Worm (Caenorhabditis elegans) whole organism, L4 larva: ENCODE measurements around the gene arrd-1.

Experiments
- F10B5.3 ChIP-seq: sonication (generic microtip); optimal IDR thresholded peaks from 2 replicates; lab custom pipeline; 2016; ENCODE audit warnings: mild to moderate bottlenecking, missing genetic modification characterization, missing compliant biosample characterization
- F44E2.7 ChIP-seq: fragments of 200-800 bp; sonication (Bioruptor generic); IDR thresholded peaks from 2 replicates; pipeline ENCODE4 v2.1.2; 2022; ENCODE audit warnings: missing genetic modification characterization, missing compliant biosample characterization
- R02D3.7 ChIP-seq: fragments of 150-350 bp; sonication (generic microtip); optimal IDR thresholded peaks from 3 replicates; lab custom pipeline; 2014; ENCODE audit warnings: missing biosample characterization, missing genetic modification characterization
- Y5F2A.4 ChIP-seq: fragments of 200-800 bp; sonication (Bioruptor generic); optimal IDR thresholded peaks from 2 replicates; lab custom pipeline; 2018; ENCODE audit warnings: mild to moderate bottlenecking, missing genetic modification characterization, missing compliant biosample characterization
- ZK337.2 ChIP-seq: fragments of 200-800 bp; sonication (Bioruptor generic); IDR thresholded peaks from 2 replicates; pipeline ENCODE4 v1.3.6; 2022; ENCODE audit warnings: missing genetic modification reagents, missing genetic modification characterization, missing compliant biosample characterization
- aha-1 ChIP-seq: fragments of 150-350 bp; peaks from one replicate; lab custom pipeline; 2014; ENCODE audit warnings: missing biosample characterization, missing genetic modification characterization
- arid-1 ChIP-seq: fragments of 200-800 bp; sonication (Bioruptor generic); conservative IDR thresholded peaks from 2 replicates; pipeline ENCODE4 v1.3.6; 2022; ENCODE audit warnings: missing genetic modification reagents, missing genetic modification characterization, missing compliant biosample characterization
- attf-4 ChIP-seq: sonication (generic microtip); optimal IDR thresholded peaks from 3 replicates; lab custom pipeline; 2017; ENCODE audit warnings: missing biosample characterization, missing genetic modification characterization
- ceh-28 ChIP-seq: fragments of 150-350 bp; optimal IDR thresholded peaks from 2 replicates; lab custom pipeline; 2014; ENCODE audit warnings: missing biosample characterization, missing genetic modification reagents, missing genetic modification characterization
- ceh-62 ChIP-seq: sonication (generic microtip); optimal IDR thresholded peaks from 2 replicates; lab custom pipeline; 2017; ENCODE audit warnings: missing biosample characterization, missing genetic modification characterization
- daf-16 ChIP-seq, 3 experiments: sonication (generic microtip); optimal IDR thresholded peaks; 2 replicates each; lab custom pipeline; 2016 to 2017; ENCODE audit warnings: missing genetic modification characterization in 3 of 3, missing genetic modification reagents in 3 of 3, mild to moderate bottlenecking in 2 of 3, missing compliant biosample characterization in 2 of 3, missing biosample characterization in 1 of 3, moderate library complexity in 1 of 3
- dmd-9 ChIP-seq: fragments of 200-800 bp; sonication (Bioruptor generic); IDR thresholded peaks from 2 replicates; pipeline ENCODE4 v1.3.6; 2022; ENCODE audit warnings: missing genetic modification reagents, missing genetic modification characterization, missing compliant biosample characterization
- dpl-1 ChIP-seq: fragments of 150-350 bp; optimal IDR thresholded peaks from 2 replicates; lab custom pipeline; 2014; ENCODE audit warnings: missing biosample characterization, missing genetic modification reagents, missing genetic modification characterization
- dve-1 ChIP-seq: sonication (generic microtip); optimal IDR thresholded peaks from 2 replicates; lab custom pipeline; 2017; ENCODE audit warnings: antibody characterized with exemption, mild to moderate bottlenecking, missing genetic modification characterization, missing compliant biosample characterization; ENCODE audit not compliant: insufficient read depth
- egl-27 ChIP-seq: sonication (generic microtip); optimal IDR thresholded peaks from 3 replicates; lab custom pipeline; 2017; ENCODE audit warnings: missing biosample characterization, missing genetic modification reagents, missing genetic modification characterization
- egl-43 ChIP-seq: fragments of 200-800 bp; sonication (Bioruptor generic); IDR thresholded peaks from 2 replicates; pipeline ENCODE4 v1.3.6; 2022; ENCODE audit warnings: missing genetic modification reagents, missing genetic modification characterization, missing compliant biosample characterization
- fkh-10 ChIP-seq: fragments of 150-350 bp; optimal IDR thresholded peaks from 2 replicates; lab custom pipeline; 2014; ENCODE audit warnings: missing biosample characterization, missing genetic modification reagents, missing genetic modification characterization
- fos-1 ChIP-seq: fragments of 150-350 bp; optimal IDR thresholded peaks from 2 replicates; lab custom pipeline; 2014; ENCODE audit warnings: missing biosample characterization, missing genetic modification characterization
- gei-8 ChIP-seq: fragments of 200-800 bp; sonication (Bioruptor generic); optimal IDR thresholded peaks from 2 replicates; lab custom pipeline; 2018; ENCODE audit warnings: mild to moderate bottlenecking, missing genetic modification characterization, missing compliant biosample characterization
- hlh-11 ChIP-seq: fragments of 200-800 bp; sonication (Bioruptor generic); optimal IDR thresholded peaks from 2 replicates; lab custom pipeline; 2018; ENCODE audit warnings: mild to moderate bottlenecking, missing genetic modification characterization, missing compliant biosample characterization
- hlh-30 ChIP-seq: sonication (generic microtip); optimal IDR thresholded peaks from 2 replicates; lab custom pipeline; 2017; ENCODE audit warnings: antibody characterized with exemption, mild to moderate bottlenecking, missing genetic modification characterization, missing compliant biosample characterization; ENCODE audit not compliant: insufficient read depth
- hmg-1.1 ChIP-seq: fragments of 200-800 bp; sonication (Bioruptor generic); IDR thresholded peaks from 2 replicates; pipeline ENCODE4 v1.3.6; 2022; ENCODE audit warnings: missing genetic modification reagents, missing genetic modification characterization, missing compliant biosample characterization
- jun-1 ChIP-seq: fragments of 150-350 bp; optimal IDR thresholded peaks from 2 replicates; lab custom pipeline; 2014; ENCODE audit warnings: missing biosample characterization, missing genetic modification reagents, missing genetic modification characterization
- lin-13 ChIP-seq: fragments of 150-350 bp; optimal IDR thresholded peaks from 2 replicates; lab custom pipeline; 2014; ENCODE audit warnings: missing biosample characterization, missing genetic modification reagents, missing genetic modification characterization
- lin-15B ChIP-seq: fragments of 150-350 bp; sonication (generic microtip); optimal IDR thresholded peaks from 3 replicates; lab custom pipeline; 2014; ENCODE audit warnings: missing biosample characterization, missing genetic modification characterization
- lin-38 ChIP-seq: fragments of 200-800 bp; sonication (Bioruptor generic); IDR thresholded peaks from 2 replicates; pipeline ENCODE4 v1.3.6; 2022; ENCODE audit warnings: missing genetic modification reagents, missing genetic modification characterization, missing compliant biosample characterization
- lir-3 ChIP-seq: sonication (generic microtip); optimal IDR thresholded peaks from 2 replicates; lab custom pipeline; 2016; ENCODE audit warnings: mild to moderate bottlenecking, missing genetic modification characterization, missing compliant biosample characterization
- madf-5 ChIP-seq, 2 experiments: fragments of 200-800 bp; sonication (Bioruptor generic); IDR thresholded peaks; 2 replicates each; pipeline ENCODE4 v1.3.6; 2022; ENCODE audit warnings: missing compliant biosample characterization in 2 of 2, missing genetic modification characterization in 2 of 2
- mdl-1 ChIP-seq, 2 experiments: fragments of 150-350 bp in 1 of 2; sonication (generic microtip) in 1 of 2; optimal IDR thresholded peaks; 2 replicates each; lab custom pipeline; 2014 to 2017; ENCODE audit warnings: missing biosample characterization in 2 of 2, missing genetic modification characterization in 2 of 2
- mep-1 ChIP-seq: fragments of 150-350 bp; sonication (generic microtip); optimal IDR thresholded peaks from 3 replicates; lab custom pipeline; 2014; ENCODE audit warnings: missing biosample characterization, missing genetic modification characterization
- mxl-3 ChIP-seq: fragments of 200-800 bp; sonication (Bioruptor generic); optimal IDR thresholded peaks from 2 replicates; lab custom pipeline; 2018; ENCODE audit warnings: mild to moderate bottlenecking, missing genetic modification characterization, missing compliant biosample characterization
- nhr-10 ChIP-seq: fragments of 150-350 bp; optimal IDR thresholded peaks from 2 replicates; lab custom pipeline; 2014; ENCODE audit warnings: missing biosample characterization, missing genetic modification characterization
- nhr-102 ChIP-seq: sonication (generic microtip); optimal IDR thresholded peaks from 2 replicates; lab custom pipeline; 2016; ENCODE audit warnings: mild to moderate bottlenecking, missing genetic modification characterization, moderate library complexity, missing compliant biosample characterization
- nhr-111 ChIP-seq: fragments of 200-800 bp; sonication (Bioruptor generic); optimal IDR thresholded peaks from 2 replicates; lab custom pipeline; 2018; ENCODE audit warnings: mild to moderate bottlenecking, missing genetic modification characterization, missing compliant biosample characterization
- nhr-25 ChIP-seq: sonication (generic microtip); optimal IDR thresholded peaks from 2 replicates; lab custom pipeline; 2017; ENCODE audit warnings: missing genetic modification characterization, mild to moderate bottlenecking, missing compliant biosample characterization, antibody characterized with exemption, moderate library complexity, borderline replicate concordance; ENCODE audit not compliant: insufficient read depth
- nhr-41 ChIP-seq: fragments of 200-800 bp; sonication (Bioruptor generic); IDR thresholded peaks from 2 replicates; pipeline ENCODE4 v1.3.6; 2022; ENCODE audit warnings: missing genetic modification reagents, missing genetic modification characterization, missing compliant biosample characterization
- nhr-48 ChIP-seq: sonication (generic microtip); optimal IDR thresholded peaks from 2 replicates; lab custom pipeline; 2016; ENCODE audit warnings: mild to moderate bottlenecking, missing genetic modification characterization, missing compliant biosample characterization
- nhr-77 ChIP-seq: fragments of 150-350 bp; optimal IDR thresholded peaks from 2 replicates; lab custom pipeline; 2014; ENCODE audit warnings: missing biosample characterization, missing genetic modification characterization
- pha-4 ChIP-seq, 2 experiments: fragments of 150-350 bp in 1 of 2; fragments of 200-800 bp in 1 of 2; sonication (Bioruptor generic) in 1 of 2; IDR thresholded peaks in 1 of 2; optimal IDR thresholded peaks in 1 of 2; 2 replicates each; pipeline versions ENCODE4 v1.3.6 to Lab custom; 2014 to 2022; ENCODE audit warnings: missing genetic modification characterization in 2 of 2, missing genetic modification reagents in 2 of 2, missing biosample characterization in 1 of 2, missing compliant biosample characterization in 1 of 2
- rbr-2 ChIP-seq: sonication (generic microtip); optimal IDR thresholded peaks from 2 replicates; lab custom pipeline; 2016; ENCODE audit warnings: missing genotype, missing genetic modification characterization, missing compliant biosample characterization
- sdz-12 ChIP-seq: fragments of 200-800 bp; sonication (Bioruptor generic); optimal IDR thresholded peaks from 2 replicates; lab custom pipeline; 2018; ENCODE audit warnings: mild to moderate bottlenecking, missing genetic modification characterization, missing compliant biosample characterization
- skn-1 ChIP-seq: fragments of 150-350 bp; optimal IDR thresholded peaks from 2 replicates; lab custom pipeline; 2014; ENCODE audit warnings: missing biosample characterization, missing genetic modification characterization
- snpc-1.2 ChIP-seq: fragments of 200-800 bp; sonication (Bioruptor generic); IDR thresholded peaks from 2 replicates; pipeline ENCODE4 v1.3.6; 2022; ENCODE audit warnings: missing genetic modification reagents, missing genetic modification characterization, missing compliant biosample characterization
- snpc-4 ChIP-seq: fragments of 150-350 bp; optimal IDR thresholded peaks from 2 replicates; lab custom pipeline; 2014; ENCODE audit warnings: missing biosample characterization, missing genetic modification characterization
- spr-3 ChIP-seq: fragments of 200-800 bp; sonication (Bioruptor generic); optimal IDR thresholded peaks from 2 replicates; lab custom pipeline; 2018; ENCODE audit warnings: mild to moderate bottlenecking, missing genetic modification characterization, missing compliant biosample characterization
- unc-62 ChIP-seq, 3 experiments: fragments of 150-350 bp in 1 of 3; sonication (generic microtip); optimal IDR thresholded peaks in 2 of 3; peaks in 1 of 3; 1 replicate in 1 of 3; 2 replicates in 2 of 3; lab custom pipeline; 2014 to 2017; ENCODE audit warnings: missing biosample characterization in 3 of 3, missing genetic modification characterization in 3 of 3, missing genetic modification reagents in 3 of 3, missing genotype in 1 of 3
- zag-1 ChIP-seq: fragments of 150-350 bp; optimal IDR thresholded peaks from 2 replicates; lab custom pipeline; 2014; ENCODE audit warnings: missing biosample characterization, missing genetic modification characterization
- zfp-2 ChIP-seq: sonication (generic microtip); optimal IDR thresholded peaks from 2 replicates; lab custom pipeline; 2016; ENCODE audit warnings: mild to moderate bottlenecking, missing genetic modification characterization, missing compliant biosample characterization
- zip-2 ChIP-seq: fragments of 150-350 bp; optimal IDR thresholded peaks from 2 replicates; lab custom pipeline; 2014; ENCODE audit warnings: missing biosample characterization, missing genetic modification characterization
- ztf-11 ChIP-seq: fragments of 150-350 bp; optimal IDR thresholded peaks from 2 replicates; lab custom pipeline; 2014; ENCODE audit warnings: missing biosample characterization, missing genetic modification characterization

arrd-1 gene

ce11 chrII:625926-626325, 1.4 kb upstream of the arrd-1 start:
- TF ChIP-seq mxl-3 (GFP tag; lab: Kevin White, UChicago): peak; percentile 50
- TF ChIP-seq fos-1: no peak
- TF ChIP-seq zag-1: no peak
- TF ChIP-seq spr-3 (GFP tag; lab: Kevin White, UChicago): no peak
- TF ChIP-seq attf-4 (tag; lab: Kevin White, UChicago): no peak
- no peak; the same call in 1 of the 2 replicates for TF ChIP-seq lin-38 (GFP tag; lab: Robert Waterston, UW)
- peak in 1 of 2 experiments; percentile 5 for TF ChIP-seq unc-62 (GFP tag; optimal IDR thresholded peaks at IDR 0.05 in 1 of 2; lab: Kevin White, UChicago)
- TF ChIP-seq unc-62 (tag; optimal IDR thresholded peaks at IDR 0.05; lab: Kevin White, UChicago): no peak
- no peak for TF ChIP-seq Y5F2A.4
- no peak for TF ChIP-seq sdz-12 (GFP tag; lab: Kevin White, UChicago)
- TF ChIP-seq egl-27 (tag; lab: Kevin White, UChicago): no peak
- no peak for TF ChIP-seq snpc-4
- TF ChIP-seq nhr-77: no peak
- TF ChIP-seq zip-2 (tag; lab: Kevin White, UChicago): no peak
- peak; percentile 40 for TF ChIP-seq dve-1 (tag; lab: Kevin White, UChicago)
- TF ChIP-seq ceh-62: no peak
- TF ChIP-seq nhr-25 (tag; lab: Kevin White, UChicago): no peak
- TF ChIP-seq fkh-10 (GFP tag; lab: Kevin White, UChicago): no peak
- TF ChIP-seq lir-3 (tag; lab: Kevin White, UChicago): no peak
- no peak for TF ChIP-seq nhr-48 (tag; lab: Kevin White, UChicago)
- TF ChIP-seq lin-15B (tag; lab: Kevin White, UChicago): no peak
- no peak for TF ChIP-seq nhr-102 (tag; lab: Kevin White, UChicago)
- TF ChIP-seq snpc-1.2 (GFP tag; lab: Robert Waterston, UW): no peak
- TF ChIP-seq dmd-9: no peak
- peak; percentile 3 for TF ChIP-seq dpl-1 (GFP tag; lab: Kevin White, UChicago)
- TF ChIP-seq arid-1 (GFP tag; lab: Robert Waterston, UW): no peak
- TF ChIP-seq mdl-1 (tag; optimal IDR thresholded peaks at IDR 0.05; lab: Kevin White, UChicago): peak in 1 of 2 experiments; percentile 17
- TF ChIP-seq lin-13: no peak
- no peak for TF ChIP-seq F10B5.3 (tag; lab: Kevin White, UChicago)
- no peak for TF ChIP-seq jun-1
- no peak for TF ChIP-seq madf-5 (GFP tag; IDR thresholded peaks at IDR 0.05; lab: Robert Waterston, UW)
- no peak for TF ChIP-seq ztf-11 (tag; lab: Kevin White, UChicago)
- peak; percentile 66 for TF ChIP-seq hlh-11 (tag; lab: Kevin White, UChicago)
- TF ChIP-seq nhr-111: no peak
- no peak for TF ChIP-seq gei-8
- TF ChIP-seq ZK337.2 (GFP tag; lab: Robert Waterston, UW): 0 out of 2 replicates have a peak, but pooled peaks have one; percentile 2
- TF ChIP-seq rbr-2: peak; percentile 34
- TF ChIP-seq nhr-41 (GFP tag; lab: Robert Waterston, UW): no peak
- no peak for TF ChIP-seq aha-1
- TF ChIP-seq nhr-10 (tag; lab: Kevin White, UChicago): no peak
- TF ChIP-seq F44E2.7 (GFP tag; lab: Robert Waterston, UW): no peak
- peak; percentile 65 for TF ChIP-seq hlh-30 (tag; lab: Kevin White, UChicago)
- peak in 1 of 2 experiments; percentile 42 for TF ChIP-seq daf-16 (GFP tag; optimal IDR thresholded peaks at IDR 0.05; lab: Kevin White, UChicago)
- TF ChIP-seq daf-16 (tag; optimal IDR thresholded peaks at IDR 0.05; lab: Kevin White, UChicago): no peak
- TF ChIP-seq ceh-28 (tag; lab: Kevin White, UChicago): no peak
- TF ChIP-seq skn-1: no peak
- no peak for TF ChIP-seq R02D3.7
- no peak for TF ChIP-seq egl-43 (GFP tag; lab: Robert Waterston, UW)
- 0 out of 2 replicates have a peak, but pooled peaks have one; percentile 38 for TF ChIP-seq hmg-1.1
- TF ChIP-seq mep-1: no peak
- no peak for TF ChIP-seq zfp-2
- TF ChIP-seq pha-4 (GFP tag; IDR thresholded peaks at IDR 0.05; lab: Robert Waterston, UW): no peak
- TF ChIP-seq pha-4 (tag; optimal IDR thresholded peaks at IDR 0.05; lab: Kevin White, UChicago): peak; percentile 5
